Worm (Caenorhabditis elegans): Measurements from ENCODE around the gene pir-1.

DNA sequence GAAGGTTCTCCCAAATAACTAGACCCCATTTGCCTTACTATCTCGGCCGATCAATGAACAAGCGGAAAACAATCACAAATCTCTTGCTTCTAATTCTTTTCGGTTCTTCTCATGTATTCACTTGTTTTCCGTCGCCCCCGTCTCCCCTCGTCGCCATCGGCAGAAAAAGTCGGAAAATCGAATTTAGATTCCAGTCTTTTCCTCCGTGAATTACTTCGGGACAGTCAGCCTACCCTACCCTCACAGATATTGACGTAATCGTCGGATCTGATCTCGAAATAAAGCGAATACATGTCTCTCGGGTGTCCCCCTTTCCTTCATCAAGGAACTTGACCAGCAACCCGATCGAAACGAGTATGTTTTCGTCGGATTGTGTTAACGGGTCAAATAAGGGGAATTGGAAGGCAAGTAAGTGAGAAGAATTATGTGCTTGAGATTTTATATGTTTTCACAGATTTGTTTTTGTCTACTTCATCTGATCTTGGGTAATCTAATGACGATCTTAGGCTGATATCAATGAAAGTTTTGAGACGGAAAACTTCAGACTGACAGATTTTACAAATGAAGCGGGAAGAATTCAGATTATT, 13.5 kb downstream of the pir-1 start:
- no peak for TF ChIP-seq snpc-4 (tag; optimal IDR thresholded peaks at IDR 0.05)
- no peak for TF ChIP-seq ztf-11 (tag; optimal IDR thresholded peaks at IDR 0.05)
- no peak for TF ChIP-seq elt-3 (tag; optimal IDR thresholded peaks at IDR 0.05)
- no peak for TF ChIP-seq lin-13 (tag; optimal IDR thresholded peaks at IDR 0.05)
- TF ChIP-seq mep-1 (tag; optimal IDR thresholded peaks at IDR 0.05), result no peak
- TF ChIP-seq lin-32 (GFP tag; optimal IDR thresholded peaks at IDR 0.05), result no peak
- TF ChIP-seq sptf-1 (tag; optimal IDR thresholded peaks at IDR 0.05), result no peak
- TF ChIP-seq tbx-8 (GFP tag; optimal IDR thresholded peaks at IDR 0.05), result no peak
- no peak for TF ChIP-seq hlh-1 (tag; optimal IDR thresholded peaks at IDR 0.05)
- TF ChIP-seq nhr-237 (tag; optimal IDR thresholded peaks at IDR 0.05), result no peak
- TF ChIP-seq nhr-76 (tag; optimal IDR thresholded peaks at IDR 0.05), result no peak
- TF ChIP-seq cnd-1 (tag; optimal IDR thresholded peaks at IDR 0.05), result no peak

All from whole organism, mixed stage, embryonic.